Fruit fly (Drosophila melanogaster) whole organism, embryonic: ENCODE measurements around the gene temp.

ENCODE experiments used
- BEAF-32 ChIP-seq: fragments of 200-800 bp; sonication (Bioruptor generic); optimal IDR thresholded peaks from 3 replicates; lab custom pipeline; 2017; ENCODE audit warnings: missing biosample characterization, missing genetic modification characterization, mild to moderate bottlenecking, moderate library complexity, missing genetic modification reagents
- Bgb ChIP-seq: fragments of 200-800 bp; sonication (Bioruptor generic); IDR thresholded peaks from 2 replicates; pipeline ENCODE4 v1.3.6; 2022; ENCODE audit warnings: missing biosample characterization, missing genetic modification characterization; ENCODE audit not compliant: partially characterized antibody
- CG11560 ChIP-seq: fragments of 200-800 bp; sonication (Bioruptor generic); IDR thresholded peaks from 3 replicates; pipeline ENCODE4 v1.3.6; 2022; ENCODE audit warnings: missing biosample characterization, missing genetic modification characterization
- CG13287 ChIP-seq: fragments of 200-800 bp; sonication (Bioruptor generic); IDR thresholded peaks from 2 replicates; pipeline ENCODE4 v1.3.6; 2022; ENCODE audit warnings: missing biosample characterization, missing genetic modification characterization; ENCODE audit not compliant: partially characterized antibody
- CG14710 ChIP-seq: fragments of 200-800 bp; sonication (Bioruptor generic); optimal IDR thresholded peaks from 3 replicates; lab custom pipeline; 2019; ENCODE audit warnings: missing biosample characterization, mild to moderate bottlenecking, missing genetic modification characterization, moderate library complexity
- CG14860 ChIP-seq: fragments of 200-800 bp; sonication (Bioruptor generic); IDR thresholded peaks from 3 replicates; pipeline ENCODE4 v1.3.6; 2022; ENCODE audit warnings: missing biosample characterization, missing genetic modification characterization; ENCODE audit not compliant: partially characterized antibody
- CG16813 ChIP-seq: fragments of 200-800 bp; sonication (Bioruptor generic); IDR thresholded peaks from 3 replicates; pipeline ENCODE4 v1.3.6; 2022; ENCODE audit warnings: missing biosample characterization, missing genetic modification characterization; ENCODE audit not compliant: partially characterized antibody
- CG17186 ChIP-seq: fragments of 200-800 bp; sonication (Bioruptor generic); optimal IDR thresholded peaks from 3 replicates; lab custom pipeline; 2017; ENCODE audit warnings: missing biosample characterization, missing genetic modification reagents, missing genetic modification characterization
- CG2129 ChIP-seq: fragments of 200-800 bp; sonication (Bioruptor generic); IDR thresholded peaks from 2 replicates; pipeline ENCODE4 v1.3.6; 2022; ENCODE audit warnings: missing biosample characterization, missing genetic modification characterization; ENCODE audit not compliant: partially characterized antibody
- CG34224 ChIP-seq: fragments of 200-800 bp; sonication (Bioruptor generic); IDR thresholded peaks from 3 replicates; pipeline ENCODE4 v1.3.6; 2022; ENCODE audit warnings: missing biosample characterization, missing genetic modification characterization; ENCODE audit not compliant: partially characterized antibody
- CG3995 ChIP-seq: fragments of 200-800 bp; sonication (Bioruptor generic); optimal IDR thresholded peaks from 3 replicates; lab custom pipeline; 2016; ENCODE audit warnings: missing biosample characterization, missing genetic modification characterization
- CG4617 ChIP-seq: fragments of 200-800 bp; sonication (Bioruptor generic); optimal IDR thresholded peaks from 3 replicates; lab custom pipeline; 2016; ENCODE audit warnings: missing biosample characterization, missing genetic modification characterization, borderline replicate concordance
- CG6791 ChIP-seq: fragments of 200-800 bp; sonication (Bioruptor generic); IDR thresholded peaks from 3 replicates; pipeline ENCODE4 v1.3.6; 2022; ENCODE audit warnings: missing biosample characterization, missing genetic modification characterization; ENCODE audit not compliant: partially characterized antibody
- CG7963 ChIP-seq: fragments of 200-800 bp; sonication (Bioruptor generic); IDR thresholded peaks from 3 replicates; pipeline ENCODE4 v1.3.6; 2022; ENCODE audit warnings: missing biosample characterization, missing genetic modification characterization; ENCODE audit not compliant: partially characterized antibody
- CG8281 ChIP-seq: fragments of 200-800 bp; sonication (Bioruptor generic); optimal IDR thresholded peaks from 2 replicates; lab custom pipeline; 2018; ENCODE audit warnings: missing biosample characterization, mild to moderate bottlenecking, missing genetic modification characterization, moderate library complexity
- Dll ChIP-seq: fragments of 200-800 bp; sonication (Bioruptor generic); IDR thresholded peaks from 4 replicates; pipeline ENCODE4 v1.3.6; 2022; ENCODE audit warnings: missing biosample characterization, missing genetic modification characterization; ENCODE audit not compliant: partially characterized antibody
- Doc3 ChIP-seq: fragments of 200-800 bp; sonication (Bioruptor generic); IDR thresholded peaks from 3 replicates; pipeline ENCODE4 v1.3.6; 2022; ENCODE audit warnings: missing biosample characterization, missing genetic modification characterization; ENCODE audit not compliant: partially characterized antibody
- Dp ChIP-seq: fragments of 200-800 bp; sonication (Bioruptor generic); optimal IDR thresholded peaks from 2 replicates; lab custom pipeline; 2018; ENCODE audit warnings: missing biosample characterization, mild to moderate bottlenecking, missing genetic modification characterization, moderate library complexity
- Dref ChIP-seq: fragments of 200-800 bp; sonication (Bioruptor generic); IDR thresholded peaks from 2 replicates; pipeline ENCODE4 v1.3.6; 2022; ENCODE audit warnings: missing biosample characterization, missing genetic modification characterization
- E2f2 ChIP-seq: fragments of 200-800 bp; sonication (Bioruptor generic); IDR thresholded peaks from 2 replicates; pipeline ENCODE4 v1.3.6; 2022; ENCODE audit warnings: missing biosample characterization, missing genetic modification characterization
- HLH4C ChIP-seq: fragments of 200-800 bp; sonication (Bioruptor generic); IDR thresholded peaks from 3 replicates; pipeline ENCODE4 v1.3.6; 2022; ENCODE audit warnings: missing biosample characterization, missing genetic modification characterization; ENCODE audit not compliant: partially characterized antibody
- Jarid2 ChIP-seq: fragments of 200-800 bp; sonication (Bioruptor generic); optimal IDR thresholded peaks from 3 replicates; lab custom pipeline; 2017; ENCODE audit warnings: mild to moderate bottlenecking, missing biosample characterization, missing genetic modification reagents, missing genetic modification characterization
- MESR4 ChIP-seq: fragments of 200-800 bp; sonication (Bioruptor generic); optimal IDR thresholded peaks from 2 replicates; lab custom pipeline; 2018; ENCODE audit warnings: missing biosample characterization, mild to moderate bottlenecking, missing genetic modification characterization, moderate library complexity
- Med ChIP-seq: fragments of 200-800 bp; sonication (Bioruptor generic); peaks from one replicate; lab custom pipeline; 2016; ENCODE audit warnings: missing biosample characterization, missing genetic modification characterization, mild to moderate bottlenecking, inconsistent platforms, moderate library complexity
- Opbp ChIP-seq: fragments of 200-800 bp; sonication (Bioruptor generic); IDR thresholded peaks from 3 replicates; pipeline ENCODE4 v1.3.6; 2022; ENCODE audit warnings: missing biosample characterization, missing genetic modification characterization; ENCODE audit not compliant: partially characterized antibody
- Sry-δ ChIP-seq: fragments of 200-800 bp; sonication (Bioruptor generic); optimal IDR thresholded peaks from 2 replicates; lab custom pipeline; 2016; ENCODE audit warnings: missing biosample characterization, missing genetic modification characterization
- amos ChIP-seq: fragments of 200-800 bp; sonication (Bioruptor generic); IDR thresholded peaks from 2 replicates; pipeline ENCODE4 v1.3.6; 2022; ENCODE audit warnings: missing biosample characterization, missing genetic modification characterization; ENCODE audit not compliant: partially characterized antibody
- aop ChIP-seq: fragments of 200-800 bp; sonication (Bioruptor generic); IDR thresholded peaks from 2 replicates; pipeline ENCODE4 v1.3.6; 2022; ENCODE audit warnings: missing biosample characterization, missing genetic modification characterization
- ato ChIP-seq: fragments of 200-800 bp; sonication (Bioruptor generic); IDR thresholded peaks from 2 replicates; pipeline ENCODE4 v1.3.6; 2022; ENCODE audit warnings: missing biosample characterization, missing genetic modification characterization; ENCODE audit not compliant: partially characterized antibody
- hb ChIP-seq: fragments of 200-800 bp; sonication (Bioruptor generic); IDR thresholded peaks from 3 replicates; pipeline ENCODE4 v1.3.6; 2022; ENCODE audit warnings: missing biosample characterization, missing genetic modification characterization; ENCODE audit not compliant: partially characterized antibody
- hbn ChIP-seq: fragments of 200-800 bp; sonication (Bioruptor generic); IDR thresholded peaks from 2 replicates; pipeline ENCODE4 v1.3.6; 2022; ENCODE audit warnings: missing biosample characterization, missing genetic modification characterization; ENCODE audit not compliant: partially characterized antibody
- klu ChIP-seq: fragments of 200-800 bp; sonication (Bioruptor generic); IDR thresholded peaks from 2 replicates; pipeline ENCODE4 v1.3.6; 2022; ENCODE audit warnings: missing biosample characterization, missing genetic modification characterization
- knrl ChIP-seq: fragments of 200-800 bp; sonication (Bioruptor generic); IDR thresholded peaks from 3 replicates; pipeline ENCODE4 v1.3.6; 2022; ENCODE audit warnings: missing biosample characterization, missing genetic modification characterization; ENCODE audit not compliant: partially characterized antibody
- mld ChIP-seq: fragments of 200-800 bp; sonication (Bioruptor generic); IDR thresholded peaks from 3 replicates; pipeline ENCODE4 v1.3.6; 2022; ENCODE audit warnings: missing biosample characterization, missing genetic modification characterization; ENCODE audit not compliant: partially characterized antibody
- nerfin-2 ChIP-seq: fragments of 200-800 bp; sonication (Bioruptor generic); IDR thresholded peaks from 2 replicates; pipeline ENCODE4 v1.3.6; 2022; ENCODE audit warnings: missing biosample characterization, missing genetic modification characterization; ENCODE audit not compliant: partially characterized antibody
- odd ChIP-seq: fragments of 200-800 bp; sonication (Bioruptor generic); optimal IDR thresholded peaks from 2 replicates; lab custom pipeline; 2017; ENCODE audit warnings: missing biosample characterization, mild to moderate bottlenecking, missing genetic modification characterization
- psq ChIP-seq: fragments of 200-800 bp; sonication (Bioruptor generic); optimal IDR thresholded peaks from 2 replicates; lab custom pipeline; 2017; ENCODE audit warnings: missing biosample characterization, missing genetic modification characterization
- sna ChIP-seq: fragments of 200-800 bp; sonication (Bioruptor generic); IDR thresholded peaks from 2 replicates; pipeline ENCODE4 v1.3.6; 2022; ENCODE audit warnings: missing biosample characterization, missing genetic modification characterization; ENCODE audit not compliant: partially characterized antibody
- stwl ChIP-seq: fragments of 200-800 bp; sonication (Bioruptor generic); optimal IDR thresholded peaks from 3 replicates; lab custom pipeline; 2018; ENCODE audit warnings: missing biosample characterization, mild to moderate bottlenecking, missing genetic modification characterization, moderate library complexity
- tna ChIP-seq: fragments of 200-800 bp; sonication (Bioruptor generic); IDR thresholded peaks from 2 replicates; pipeline ENCODE4 v1.3.6; 2022; ENCODE audit warnings: missing biosample characterization, missing genetic modification characterization; ENCODE audit not compliant: partially characterized antibody
- tup ChIP-seq: fragments of 200-800 bp; sonication (Bioruptor generic); optimal IDR thresholded peaks from 2 replicates; lab custom pipeline; 2016; ENCODE audit warnings: missing biosample characterization, mild to moderate bottlenecking, missing genetic modification characterization, moderate library complexity
- unc-4 ChIP-seq: fragments of 200-800 bp; sonication (Bioruptor generic); IDR thresholded peaks from 2 replicates; pipeline ENCODE4 v1.3.6; 2022; ENCODE audit warnings: missing biosample characterization, missing genetic modification characterization; ENCODE audit not compliant: partially characterized antibody
- vnd ChIP-seq: fragments of 200-800 bp; sonication (Bioruptor generic); IDR thresholded peaks from 3 replicates; pipeline ENCODE4 v1.3.6; 2022; ENCODE audit warnings: missing biosample characterization, missing genetic modification characterization; ENCODE audit not compliant: partially characterized antibody
- wor ChIP-seq: fragments of 200-800 bp; sonication (Bioruptor generic); IDR thresholded peaks from 2 replicates; pipeline ENCODE4 v1.3.6; 2022; ENCODE audit warnings: missing biosample characterization, missing genetic modification characterization

The temp gene

DNA sequence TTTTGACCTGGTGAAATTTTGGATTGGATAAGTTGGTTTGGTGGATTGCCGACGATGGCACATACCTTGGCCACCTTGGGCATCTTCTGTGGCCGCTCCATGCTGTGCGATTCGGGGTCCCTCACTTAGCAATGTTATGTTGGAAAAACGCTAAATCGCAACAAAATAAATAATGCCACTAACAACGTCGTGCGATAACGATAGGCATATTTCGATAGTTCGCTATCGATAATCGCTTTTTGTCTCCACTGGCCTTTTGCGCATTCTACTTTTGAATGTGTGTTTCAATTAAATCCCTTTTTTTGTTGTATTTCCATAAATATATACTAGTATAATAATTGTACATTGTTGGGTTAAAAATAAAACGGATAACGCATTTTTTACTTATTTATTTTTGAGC is 12.6 kb downstream of the temp start, which contains the start of gene crn (continued):
- TF ChIP-seq ato (GFP tag; lab: Robert Waterston, UW) (peak; percentile 74), Opbp (GFP tag; lab: Robert Waterston, UW) (peak; percentile 77; the same call in 2 of the 3 replicates), E2f2 (GFP tag; lab: Robert Waterston, UW) (peak; percentile 34; the same call in 1 of the 2 replicates), CG4617 (GFP tag; lab: Kevin White, UChicago) (peak; percentile 44), Dref (GFP tag; lab: Robert Waterston, UW) (peak; percentile 75), unc-4 (peak; percentile 53; the same call in 1 of the 2 replicates), CG34224 (GFP tag; lab: Robert Waterston, UW) (peak; percentile 77), CG2129 (GFP tag; lab: Robert Waterston, UW) (no peak), stwl (tag; lab: Kevin White, UChicago) (peak; percentile 40), CG7963 (GFP tag; lab: Robert Waterston, UW) (peak; percentile 68), psq (GFP tag; lab: Kevin White, UChicago) (no peak), sna (GFP tag; lab: Robert Waterston, UW) (0 out of 2 replicates have a peak, but pooled peaks have one; percentile 61), wor (GFP tag; lab: Robert Waterston, UW) (no peak), Dp (peak; percentile 28), CG14710 (tag; lab: Kevin White, UChicago) (peak; percentile 6), Doc3 (GFP tag; lab: Robert Waterston, UW) (peak; percentile 57), vnd (GFP tag; lab: Robert Waterston, UW) (peak; percentile 58; the same call in 2 of the 3 replicates), amos (peak; percentile 62; the same call in 1 of the 2 replicates), CG3995 (GFP tag; lab: Kevin White, UChicago) (peak; percentile 10), aop (no peak), CG11560 (tag; lab: Robert Waterston, UW) (no peak), HLH4C (GFP tag; lab: Robert Waterston, UW) (peak; percentile 81), nerfin-2 (GFP tag; lab: Robert Waterston, UW) (peak; percentile 82), Med (peak; percentile 17), hb (GFP tag; lab: Robert Waterston, UW) (peak; percentile 79; the same call in 2 of the 3 replicates), hbn (GFP tag; lab: Robert Waterston, UW) (peak; percentile 49; the same call in 1 of the 2 replicates), CG8281 (tag; lab: Kevin White, UChicago) (no peak), CG6791 (GFP tag; lab: Robert Waterston, UW) (peak; percentile 63; the same call in 1 of the 3 replicates), Jarid2 (no peak), knrl (peak; percentile 46; the same call in 1 of the 3 replicates), BEAF-32 (peak; percentile 52), odd (GFP tag; lab: Kevin White, UChicago) (no peak), tup (GFP tag; lab: Kevin White, UChicago) (no peak), MESR4 (GFP tag; lab: Kevin White, UChicago) (peak; percentile 47), CG14860 (GFP tag; lab: Robert Waterston, UW) (peak; percentile 73), Sry-δ (peak; percentile 28), CG17186 (GFP tag; lab: Kevin White, UChicago) (peak; percentile 22), mld (GFP tag; lab: Robert Waterston, UW) (peak; percentile 55; the same call in 2 of the 3 replicates), CG13287 (GFP tag; lab: Robert Waterston, UW) (peak; percentile 70), klu (GFP tag; lab: Robert Waterston, UW) (no peak), Bgb (peak; percentile 58), Dll (GFP tag; lab: Robert Waterston, UW) (peak; percentile 61), CG16813 (GFP tag; lab: Robert Waterston, UW) (peak; percentile 59; the same call in 2 of the 3 replicates), tna (peak; percentile 85)
